Worm (Caenorhabditis elegans) whole organism, L4 larva: Measurements from ENCODE around the gene F56A11.5.

Source experiments
- F10B5.3 ChIP-seq: sonication (generic microtip); optimal IDR thresholded peaks from 2 replicates; lab custom pipeline; 2016; ENCODE audit warnings: mild to moderate bottlenecking, missing genetic modification characterization, missing compliant biosample characterization
- F37D6.2 ChIP-seq: sonication (generic microtip); optimal IDR thresholded peaks from 2 replicates; lab custom pipeline; 2016; ENCODE audit warnings: mild to moderate bottlenecking, missing genetic modification characterization, missing compliant biosample characterization
- R02D3.7 ChIP-seq: fragments of 150-350 bp; sonication (generic microtip); optimal IDR thresholded peaks from 3 replicates; lab custom pipeline; 2014; ENCODE audit warnings: missing biosample characterization, missing genetic modification characterization
- T20F7.1 ChIP-seq: fragments of 200-800 bp; sonication (Bioruptor generic); optimal IDR thresholded peaks from 2 replicates; lab custom pipeline; 2018; ENCODE audit warnings: mild to moderate bottlenecking, missing genetic modification characterization, missing compliant biosample characterization
- Y105C5A.15 ChIP-seq: fragments of 200-800 bp; sonication (Bioruptor generic); IDR thresholded peaks from 2 replicates; pipeline ENCODE4 v1.3.6; 2022; ENCODE audit warnings: missing genetic modification characterization, missing compliant biosample characterization
- Y5F2A.4 ChIP-seq: fragments of 200-800 bp; sonication (Bioruptor generic); optimal IDR thresholded peaks from 2 replicates; lab custom pipeline; 2018; ENCODE audit warnings: mild to moderate bottlenecking, missing genetic modification characterization, missing compliant biosample characterization
- Y75B8A.6 ChIP-seq: fragments of 200-800 bp; sonication (Bioruptor generic); IDR thresholded peaks from 2 replicates; pipeline ENCODE4 v1.3.6; 2022; ENCODE audit warnings: missing genetic modification reagents, missing genetic modification characterization, missing compliant biosample characterization
- aha-1 ChIP-seq: fragments of 150-350 bp; peaks from one replicate; lab custom pipeline; 2014; ENCODE audit warnings: missing biosample characterization, missing genetic modification characterization
- aly-2 ChIP-seq: sonication (generic microtip); optimal IDR thresholded peaks from 2 replicates; lab custom pipeline; 2018; ENCODE audit warnings: missing biosample characterization, missing genetic modification characterization
- ama-1 ChIP-seq: fragments of 150-350 bp; optimal IDR thresholded peaks from 2 replicates; lab custom pipeline; 2014; ENCODE audit warnings: inconsistent platforms, mixed read lengths
- arid-1 ChIP-seq: fragments of 200-800 bp; sonication (Bioruptor generic); conservative IDR thresholded peaks from 2 replicates; pipeline ENCODE4 v1.3.6; 2022; ENCODE audit warnings: missing genetic modification reagents, missing genetic modification characterization, missing compliant biosample characterization
- attf-4 ChIP-seq: sonication (generic microtip); optimal IDR thresholded peaks from 3 replicates; lab custom pipeline; 2017; ENCODE audit warnings: missing biosample characterization, missing genetic modification characterization
- ceh-62 ChIP-seq: sonication (generic microtip); optimal IDR thresholded peaks from 2 replicates; lab custom pipeline; 2017; ENCODE audit warnings: missing biosample characterization, missing genetic modification characterization
- ces-1 ChIP-seq: fragments of 150-350 bp; sonication (generic microtip); optimal IDR thresholded peaks from 4 replicates; lab custom pipeline; 2014; ENCODE audit warnings: missing biosample characterization, missing genetic modification reagents, missing genetic modification characterization
- daf-12 ChIP-seq: fragments of 150-350 bp; optimal IDR thresholded peaks from 2 replicates; lab custom pipeline; 2014; ENCODE audit warnings: missing biosample characterization, missing genetic modification reagents, missing genetic modification characterization
- daf-16 ChIP-seq, 3 experiments: sonication (generic microtip); optimal IDR thresholded peaks; 2 replicates each; lab custom pipeline; 2016 to 2017; ENCODE audit warnings: missing genetic modification characterization in 3 of 3, missing genetic modification reagents in 3 of 3, mild to moderate bottlenecking in 2 of 3, missing compliant biosample characterization in 2 of 3, missing biosample characterization in 1 of 3, moderate library complexity in 1 of 3
- daf-19 ChIP-seq: fragments of 200-800 bp; sonication (Bioruptor generic); conservative IDR thresholded peaks from 2 replicates; pipeline ENCODE4 v1.3.6; 2022; ENCODE audit warnings: missing genetic modification characterization, missing compliant biosample characterization
- daf-8 ChIP-seq: fragments of 200-800 bp; sonication (Bioruptor generic); IDR thresholded peaks from 2 replicates; pipeline ENCODE4 v1.3.6; 2022; ENCODE audit warnings: missing genetic modification characterization, missing compliant biosample characterization
- dmd-6 ChIP-seq: fragments of 200-800 bp; sonication (Bioruptor generic); IDR thresholded peaks from 2 replicates; pipeline ENCODE4 v1.3.6; 2022; ENCODE audit warnings: missing genetic modification reagents, missing genetic modification characterization, missing compliant biosample characterization
- dmd-8 ChIP-seq: fragments of 200-800 bp; sonication (Bioruptor generic); IDR thresholded peaks from 2 replicates; pipeline ENCODE4 v1.3.6; 2022; ENCODE audit warnings: missing genetic modification characterization, missing compliant biosample characterization
- fos-1 ChIP-seq: fragments of 150-350 bp; optimal IDR thresholded peaks from 2 replicates; lab custom pipeline; 2014; ENCODE audit warnings: missing biosample characterization, missing genetic modification characterization
- hif-1 ChIP-seq, 2 experiments: sonication (generic microtip); optimal IDR thresholded peaks; 2 replicates each; lab custom pipeline; 2016 to 2017; ENCODE audit warnings: missing compliant biosample characterization in 2 of 2, missing genetic modification characterization in 2 of 2, missing genetic modification reagents in 2 of 2, missing genotype in 2 of 2, mild to moderate bottlenecking in 1 of 2
- hlh-11 ChIP-seq: fragments of 200-800 bp; sonication (Bioruptor generic); optimal IDR thresholded peaks from 2 replicates; lab custom pipeline; 2018; ENCODE audit warnings: mild to moderate bottlenecking, missing genetic modification characterization, missing compliant biosample characterization
- jun-1 ChIP-seq: fragments of 150-350 bp; optimal IDR thresholded peaks from 2 replicates; lab custom pipeline; 2014; ENCODE audit warnings: missing biosample characterization, missing genetic modification reagents, missing genetic modification characterization
- lin-1 ChIP-seq: fragments of 200-800 bp; sonication (Bioruptor generic); IDR thresholded peaks from 2 replicates; pipeline ENCODE4 v1.3.6; 2022; ENCODE audit warnings: missing genetic modification reagents, missing genetic modification characterization, missing compliant biosample characterization
- lin-13 ChIP-seq: fragments of 150-350 bp; optimal IDR thresholded peaks from 2 replicates; lab custom pipeline; 2014; ENCODE audit warnings: missing biosample characterization, missing genetic modification reagents, missing genetic modification characterization
- lin-15B ChIP-seq: fragments of 150-350 bp; sonication (generic microtip); optimal IDR thresholded peaks from 3 replicates; lab custom pipeline; 2014; ENCODE audit warnings: missing biosample characterization, missing genetic modification characterization
- mep-1 ChIP-seq: fragments of 150-350 bp; sonication (generic microtip); optimal IDR thresholded peaks from 3 replicates; lab custom pipeline; 2014; ENCODE audit warnings: missing biosample characterization, missing genetic modification characterization
- mxl-2 ChIP-seq: fragments of 200-800 bp; sonication (Bioruptor generic); conservative IDR thresholded peaks from 2 replicates; pipeline ENCODE4 v1.3.6; 2022; ENCODE audit warnings: missing genetic modification reagents, missing genetic modification characterization, missing compliant biosample characterization
- nhr-11 ChIP-seq: fragments of 150-350 bp; optimal IDR thresholded peaks from 2 replicates; lab custom pipeline; 2014; ENCODE audit warnings: missing biosample characterization, missing genetic modification characterization
- nhr-111 ChIP-seq: fragments of 200-800 bp; sonication (Bioruptor generic); optimal IDR thresholded peaks from 2 replicates; lab custom pipeline; 2018; ENCODE audit warnings: mild to moderate bottlenecking, missing genetic modification characterization, missing compliant biosample characterization
- nhr-28 ChIP-seq: fragments of 150-350 bp; optimal IDR thresholded peaks from 2 replicates; lab custom pipeline; 2014; ENCODE audit warnings: missing biosample characterization, missing genetic modification characterization
- nhr-41 ChIP-seq: fragments of 200-800 bp; sonication (Bioruptor generic); IDR thresholded peaks from 2 replicates; pipeline ENCODE4 v1.3.6; 2022; ENCODE audit warnings: missing genetic modification reagents, missing genetic modification characterization, missing compliant biosample characterization
- pha-4 ChIP-seq, 2 experiments: fragments of 150-350 bp in 1 of 2; fragments of 200-800 bp in 1 of 2; sonication (Bioruptor generic) in 1 of 2; IDR thresholded peaks in 1 of 2; optimal IDR thresholded peaks in 1 of 2; 2 replicates each; pipeline versions ENCODE4 v1.3.6 to Lab custom; 2014 to 2022; ENCODE audit warnings: missing genetic modification characterization in 2 of 2, missing genetic modification reagents in 2 of 2, missing biosample characterization in 1 of 2, missing compliant biosample characterization in 1 of 2
- php-3 ChIP-seq: fragments of 200-800 bp; sonication (Bioruptor generic); IDR thresholded peaks from 2 replicates; pipeline ENCODE4 v1.3.6; 2022; ENCODE audit warnings: missing genetic modification reagents, missing genetic modification characterization, missing compliant biosample characterization
- saeg-2 ChIP-seq: fragments of 200-800 bp; sonication (Bioruptor generic); IDR thresholded peaks from 2 replicates; pipeline ENCODE4 v1.3.6; 2022; ENCODE audit warnings: missing genetic modification reagents, missing genetic modification characterization, missing compliant biosample characterization
- set-16 ChIP-seq: fragments of 200-800 bp; sonication (Bioruptor generic); IDR thresholded peaks from 2 replicates; pipeline ENCODE4 v1.3.6; 2022; ENCODE audit warnings: missing genetic modification reagents, missing genetic modification characterization, missing compliant biosample characterization
- snpc-1.2 ChIP-seq: fragments of 200-800 bp; sonication (Bioruptor generic); IDR thresholded peaks from 2 replicates; pipeline ENCODE4 v1.3.6; 2022; ENCODE audit warnings: missing genetic modification reagents, missing genetic modification characterization, missing compliant biosample characterization
- snpc-4 ChIP-seq: fragments of 150-350 bp; optimal IDR thresholded peaks from 2 replicates; lab custom pipeline; 2014; ENCODE audit warnings: missing biosample characterization, missing genetic modification characterization
- spr-1 ChIP-seq: sonication (generic microtip); optimal IDR thresholded peaks from 2 replicates; lab custom pipeline; 2016; ENCODE audit warnings: mild to moderate bottlenecking, missing genetic modification characterization, missing compliant biosample characterization
- spr-3 ChIP-seq: fragments of 200-800 bp; sonication (Bioruptor generic); optimal IDR thresholded peaks from 2 replicates; lab custom pipeline; 2018; ENCODE audit warnings: mild to moderate bottlenecking, missing genetic modification characterization, missing compliant biosample characterization
- tra-1 ChIP-seq: fragments of 200-800 bp; sonication (Bioruptor generic); IDR thresholded peaks from 2 replicates; pipeline ENCODE4 v1.3.6; 2022; ENCODE audit warnings: missing genetic modification reagents, missing genetic modification characterization, missing compliant biosample characterization
- unc-62 ChIP-seq, 3 experiments: fragments of 150-350 bp in 1 of 3; sonication (generic microtip); optimal IDR thresholded peaks in 2 of 3; peaks in 1 of 3; 1 replicate in 1 of 3; 2 replicates in 2 of 3; lab custom pipeline; 2014 to 2017; ENCODE audit warnings: missing biosample characterization in 3 of 3, missing genetic modification characterization in 3 of 3, missing genetic modification reagents in 3 of 3, missing genotype in 1 of 3
- zip-11 ChIP-seq: fragments of 200-800 bp; sonication (Bioruptor generic); IDR thresholded peaks from 2 replicates; pipeline ENCODE4 v1.3.6; 2022; ENCODE audit warnings: missing genetic modification characterization, missing compliant biosample characterization
- zip-2 ChIP-seq: fragments of 150-350 bp; optimal IDR thresholded peaks from 2 replicates; lab custom pipeline; 2014; ENCODE audit warnings: missing biosample characterization, missing genetic modification characterization

F56A11.5 gene

ce11 chrIV:551923-552322 is 18.7 kb downstream of the F56A11.5 start (continued):
- TF ChIP-seq nhr-111 (GFP tag; lab: Kevin White, UChicago) (no peak), F37D6.2 (tag; lab: Kevin White, UChicago) (no peak), dmd-6 (GFP tag; lab: Robert Waterston, UW) (peak; percentile 91), nhr-11 (tag; lab: Kevin White, UChicago) (no peak), arid-1 (no peak), mep-1 (tag; lab: Kevin White, UChicago) (no peak), hlh-11 (tag; lab: Kevin White, UChicago) (no peak), lin-1 (GFP tag; lab: Robert Waterston, UW) (peak; percentile 90), zip-2 (tag; lab: Kevin White, UChicago) (no peak), snpc-1.2 (no peak), daf-12 (tag; lab: Kevin White, UChicago) (no peak), daf-8 (GFP tag; lab: Robert Waterston, UW) (no peak), nhr-28 (tag; lab: Kevin White, UChicago) (no peak), snpc-4 (no peak), php-3 (GFP tag; lab: Robert Waterston, UW) (no peak; the same call in none of the 2 replicates), lin-15B (tag; lab: Kevin White, UChicago) (no peak), Y75B8A.6 (no peak), saeg-2 (GFP tag; lab: Robert Waterston, UW) (no peak), nhr-41 (GFP tag; lab: Robert Waterston, UW) (no peak), daf-16 (GFP tag; optimal IDR thresholded peaks at IDR 0.05; lab: Kevin White, UChicago) (peak in 1 of 2 experiments; percentile 70), daf-16 (tag; optimal IDR thresholded peaks at IDR 0.05; lab: Kevin White, UChicago) (peak; percentile 83), ceh-62 (tag; lab: Kevin White, UChicago) (no peak), Y105C5A.15 (no peak), spr-1 (no peak), pha-4 (GFP tag; IDR thresholded peaks at IDR 0.05; lab: Robert Waterston, UW) (no peak), pha-4 (tag; optimal IDR thresholded peaks at IDR 0.05; lab: Kevin White, UChicago) (no peak), T20F7.1 (GFP tag; lab: Kevin White, UChicago) (no peak), fos-1 (tag; lab: Kevin White, UChicago) (no peak), lin-13 (GFP tag; lab: Kevin White, UChicago) (no peak), mxl-2 (no peak; the same call in 1 of the 2 replicates), ces-1 (GFP tag; lab: Kevin White, UChicago) (no peak), zip-11 (GFP tag; lab: Robert Waterston, UW) (no peak), daf-19 (GFP tag; lab: Robert Waterston, UW) (no peak), attf-4 (tag; lab: Kevin White, UChicago) (no peak), unc-62 (GFP tag; optimal IDR thresholded peaks at IDR 0.05 in 1 of 2; lab: Kevin White, UChicago) (peak in 1 of 2 experiments; percentile 31), unc-62 (tag; optimal IDR thresholded peaks at IDR 0.05; lab: Kevin White, UChicago) (no peak), aha-1 (no peak)

ce11 chrIV:548000-548399 is 22.6 kb downstream of the F56A11.5 start, which contains the start of gene F56A11.4:
F56A11.4 (plus strand) TSS chrIV:548300.
- TF ChIP-seq tra-1 (GFP tag; lab: Robert Waterston, UW) (no peak), fos-1 (tag; lab: Kevin White, UChicago) (no peak), dmd-8 (GFP tag; lab: Robert Waterston, UW) (no peak), hif-1 (tag; optimal IDR thresholded peaks at IDR 0.05; lab: Kevin White, UChicago) (no peak), zip-2 (tag; lab: Kevin White, UChicago) (no peak), set-16 (GFP tag; lab: Robert Waterston, UW) (no peak), nhr-111 (GFP tag; lab: Kevin White, UChicago) (no peak), aly-2 (tag; lab: Kevin White, UChicago) (no peak), ama-1 (lab: Kevin White, UChicago) (no peak), T20F7.1 (GFP tag; lab: Kevin White, UChicago) (no peak), Y5F2A.4 (GFP tag; lab: Kevin White, UChicago) (no peak), F10B5.3 (no peak), R02D3.7 (no peak), spr-3 (no peak), F37D6.2 (tag; lab: Kevin White, UChicago) (no peak), lin-1 (GFP tag; lab: Robert Waterston, UW) (no peak), unc-62 (GFP tag; optimal IDR thresholded peaks at IDR 0.05 in 1 of 2; lab: Kevin White, UChicago) (no peak), unc-62 (tag; optimal IDR thresholded peaks at IDR 0.05; lab: Kevin White, UChicago) (no peak), jun-1 (tag; lab: Kevin White, UChicago) (no peak)
